Worm (Caenorhabditis elegans) whole organism, L4/young adult: Measurements from ENCODE around the gene rfth-1.

Experiments used
- dao-5 ChIP-seq: sonication (generic microtip); optimal IDR thresholded peaks from 2 replicates; lab custom pipeline; 2016; ENCODE audit warnings: missing genotype, missing genetic modification characterization, moderate library complexity, missing compliant biosample characterization
- him-1 ChIP-seq: sonication (generic microtip); optimal IDR thresholded peaks from 2 replicates; lab custom pipeline; 2016; ENCODE audit warnings: missing genotype, missing genetic modification reagents, missing genetic modification characterization, missing compliant biosample characterization

ce11 chrIV:4557731-4558130 is 46.6 kb upstream of the rfth-1 start:
- TF ChIP-seq dao-5 (tag; lab: Kevin White, UChicago) (no peak), him-1 (tag; lab: Kevin White, UChicago) (no peak)
